Worm (Caenorhabditis elegans) whole organism, midembryonic: ENCODE results near the gene Y75B12A.2.

Source experiments
- T22C8.4 ChIP-seq: fragments of 200-800 bp; sonication (Bioruptor generic); IDR thresholded peaks from 2 replicates; pipeline ENCODE4 v1.3.6; 2022; ENCODE audit warnings: missing genetic modification characterization, missing compliant biosample characterization
- cog-1 ChIP-seq: sonication (generic microtip); optimal IDR thresholded peaks from 2 replicates; lab custom pipeline; 2016; ENCODE audit warnings: missing genetic modification characterization, missing compliant biosample characterization
- klf-2 ChIP-seq: fragments of 200-800 bp; sonication (Bioruptor generic); conservative IDR thresholded peaks from 2 replicates; pipeline ENCODE4 v1.3.6; 2022; ENCODE audit warnings: missing genetic modification reagents, missing genetic modification characterization, missing compliant biosample characterization
- med-1 ChIP-seq: sonication (generic microtip); optimal IDR thresholded peaks from 2 replicates; lab custom pipeline; 2017; ENCODE audit warnings: missing genetic modification characterization, mild to moderate bottlenecking, missing compliant biosample characterization, antibody characterized with exemption, missing genetic modification reagents; ENCODE audit not compliant: insufficient read depth
- tab-1 ChIP-seq: fragments of 200-800 bp; sonication (Bioruptor generic); IDR thresholded peaks from 2 replicates; pipeline ENCODE4 v1.3.6; 2022; ENCODE audit warnings: missing genetic modification characterization, missing compliant biosample characterization
- ztf-29 ChIP-seq: fragments of 200-800 bp; sonication (Bioruptor generic); IDR thresholded peaks from 2 replicates; pipeline ENCODE4 v1.3.6; 2022; ENCODE audit warnings: missing genetic modification reagents, missing genetic modification characterization, missing compliant biosample characterization

DNA sequence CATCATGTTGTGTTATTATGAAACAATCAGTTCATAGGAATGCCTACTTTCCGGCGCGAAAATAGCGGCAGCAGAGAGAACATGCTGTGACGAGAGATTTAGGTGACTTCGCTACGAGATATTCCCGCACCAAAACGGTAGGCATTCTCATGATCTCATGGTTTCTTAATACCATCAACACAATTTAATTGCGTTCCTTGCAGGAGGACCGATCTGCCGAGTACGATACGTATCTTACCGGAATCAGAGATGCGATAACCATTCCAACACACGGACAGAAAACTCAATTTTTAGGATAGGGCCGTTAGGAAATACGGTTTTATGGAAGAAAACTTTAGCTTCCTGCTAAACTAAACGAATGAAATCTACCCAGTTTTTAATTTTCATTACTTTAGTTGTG is 39.4 kb downstream of the Y75B12A.2 start, which contains the start of gene T09F5.1:
- TF ChIP-seq tab-1 = no peak
- TF ChIP-seq ztf-29 (GFP tag; lab: Robert Waterston, UW) = no peak
- no peak for TF ChIP-seq T22C8.4 (GFP tag; lab: Robert Waterston, UW)
- TF ChIP-seq klf-2 (GFP tag; lab: Robert Waterston, UW) = no peak
- no peak for TF ChIP-seq cog-1 (tag; lab: Kevin White, UChicago)
- TF ChIP-seq med-1 = no peak
